Fruit fly (Drosophila melanogaster) Kc167 (cell line): ENCODE results near the gene CG8814.

Experiments used
- Myc ChIP-seq: fragments of >200 bp; optimal IDR thresholded peaks from 2 replicates; lab custom pipeline; 2017; ENCODE audit warnings: missing external identifiers
- Sin3A ChIP-seq: fragments of >200 bp; optimal IDR thresholded peaks from 2 replicates; lab custom pipeline; 2018; ENCODE audit warnings: missing external identifiers
- h ChIP-seq: fragments of >200 bp; optimal IDR thresholded peaks from 3 replicates; lab custom pipeline; 2018; ENCODE audit warnings: missing external identifiers
- insv ChIP-seq: fragments of >200 bp; optimal IDR thresholded peaks from 3 replicates; lab custom pipeline; 2018; ENCODE audit warnings: missing external identifiers
- psq ChIP-seq: fragments of >200 bp; optimal IDR thresholded peaks from 2 replicates; lab custom pipeline; 2017; ENCODE audit warnings: missing external identifiers

- TF ChIP-seq Sin3A (lab: Kevin White, UChicago) (no peak), psq (lab: Kevin White, UChicago) (no peak), h (no peak), Myc (no peak), insv (no peak)
Measured at dm6 chr2L:2897710-2898109, 23.0 kb downstream of the CG8814 start.
